Fruit fly (Drosophila melanogaster) whole organism, prepupa: ENCODE results near the gene CG16824.

Experiments
- Blimp-1 ChIP-seq: fragments of 200-800 bp; sonication (Bioruptor generic); optimal IDR thresholded peaks from 3 replicates; lab custom pipeline; 2017; ENCODE audit warnings: missing biosample characterization, missing genetic modification characterization, mild to moderate bottlenecking, moderate library complexity, missing genetic modification reagents
- CG11294 ChIP-seq: fragments of 200-800 bp; sonication (Bioruptor generic); IDR thresholded peaks from 2 replicates; pipeline ENCODE4 v1.3.6; 2022; ENCODE audit warnings: missing biosample characterization, missing genetic modification characterization
- CG11902 ChIP-seq: fragments of 200-800 bp; sonication (Bioruptor generic); optimal IDR thresholded peaks from 3 replicates; lab custom pipeline; 2016; ENCODE audit warnings: missing biosample characterization, missing genetic modification characterization
- CG1621 ChIP-seq: fragments of 200-800 bp; sonication (Bioruptor generic); optimal IDR thresholded peaks from 3 replicates; lab custom pipeline; 2018; ENCODE audit warnings: missing biosample characterization, mild to moderate bottlenecking, missing genetic modification characterization
- CG32006 ChIP-seq: fragments of 200-800 bp; sonication (Bioruptor generic); optimal IDR thresholded peaks from 3 replicates; lab custom pipeline; 2017; ENCODE audit warnings: missing biosample characterization, mild to moderate bottlenecking, missing genetic modification characterization
- CG4318 ChIP-seq: fragments of 200-800 bp; sonication (Bioruptor generic); optimal IDR thresholded peaks from 3 replicates; lab custom pipeline; 2017; ENCODE audit warnings: missing biosample characterization, mild to moderate bottlenecking, missing genetic modification characterization
- CG6163 ChIP-seq: fragments of 200-800 bp; sonication (Bioruptor generic); IDR thresholded peaks from 3 replicates; pipeline ENCODE4 v1.3.6; 2022; ENCODE audit warnings: missing biosample characterization, missing genetic modification characterization
- CG6276 ChIP-seq: fragments of 200-800 bp; sonication (Bioruptor generic); optimal IDR thresholded peaks from 2 replicates; lab custom pipeline; 2017; ENCODE audit warnings: missing biosample characterization, mild to moderate bottlenecking, missing genetic modification characterization
- CG6808 ChIP-seq: fragments of 200-800 bp; sonication (Bioruptor generic); optimal IDR thresholded peaks from 3 replicates; lab custom pipeline; 2017; ENCODE audit warnings: missing biosample characterization, missing genetic modification characterization, mild to moderate bottlenecking, moderate library complexity, missing genetic modification reagents
- CG6854 ChIP-seq: fragments of 200-800 bp; sonication (Bioruptor generic); optimal IDR thresholded peaks from 2 replicates; lab custom pipeline; 2017; ENCODE audit warnings: missing biosample characterization, mild to moderate bottlenecking, missing genetic modification characterization
- CG8119 ChIP-seq: fragments of 200-800 bp; sonication (Bioruptor generic); IDR thresholded peaks from 3 replicates; pipeline ENCODE4 v1.3.6; 2022; ENCODE audit warnings: missing biosample characterization, missing genetic modification characterization
- CG8319 ChIP-seq: fragments of 200-800 bp; sonication (Bioruptor generic); optimal IDR thresholded peaks from 3 replicates; lab custom pipeline; 2016; ENCODE audit warnings: missing biosample characterization, missing genetic modification characterization
- CG9139 ChIP-seq: fragments of 200-800 bp; sonication (Bioruptor generic); optimal IDR thresholded peaks from 3 replicates; lab custom pipeline; 2017; ENCODE audit warnings: missing biosample characterization, mild to moderate bottlenecking, missing genetic modification characterization
- Eip75B ChIP-seq: fragments of 200-800 bp; sonication (Bioruptor generic); optimal IDR thresholded peaks from 3 replicates; lab custom pipeline; 2016; ENCODE audit warnings: missing biosample characterization, missing genetic modification characterization
- Eip78C ChIP-seq: fragments of 200-800 bp; sonication (Bioruptor generic); peaks from one replicate; lab custom pipeline; 2016; ENCODE audit warnings: missing biosample characterization, missing genetic modification characterization
- Gug ChIP-seq: fragments of 200-800 bp; sonication (Bioruptor generic); IDR thresholded peaks from 2 replicates; pipeline ENCODE4 v1.3.6; 2022; ENCODE audit warnings: missing biosample characterization, missing genetic modification characterization
- Hr4 ChIP-seq: fragments of 200-800 bp; sonication (Bioruptor generic); optimal IDR thresholded peaks from 3 replicates; lab custom pipeline; 2016; ENCODE audit warnings: missing biosample characterization, missing genetic modification characterization
- Met ChIP-seq: fragments of 200-800 bp; sonication (Bioruptor generic); optimal IDR thresholded peaks from 3 replicates; lab custom pipeline; 2016; ENCODE audit warnings: missing biosample characterization, missing genetic modification characterization
- Smox ChIP-seq: fragments of 200-800 bp; sonication (Bioruptor generic); optimal IDR thresholded peaks from 3 replicates; lab custom pipeline; 2016; ENCODE audit warnings: missing biosample characterization, missing genetic modification characterization
- Sox102F ChIP-seq: fragments of 200-800 bp; sonication (Bioruptor generic); optimal IDR thresholded peaks from 2 replicates; lab custom pipeline; 2016; ENCODE audit warnings: missing biosample characterization, mild to moderate bottlenecking, missing genetic modification characterization
- Sox14 ChIP-seq: fragments of 200-800 bp; sonication (Bioruptor generic); optimal IDR thresholded peaks from 3 replicates; lab custom pipeline; 2016; ENCODE audit warnings: missing biosample characterization, missing genetic modification characterization
- Sox15 ChIP-seq: fragments of 200-800 bp; sonication (Bioruptor generic); optimal IDR thresholded peaks from 3 replicates; lab custom pipeline; 2016; ENCODE audit warnings: missing biosample characterization, missing genetic modification characterization
- cyc ChIP-seq: fragments of 200-800 bp; sonication (Bioruptor generic); optimal IDR thresholded peaks from 3 replicates; lab custom pipeline; 2016; ENCODE audit warnings: missing biosample characterization, missing genetic modification characterization
- dac ChIP-seq: fragments of 200-800 bp; sonication (Bioruptor generic); optimal IDR thresholded peaks from 2 replicates; lab custom pipeline; 2017; ENCODE audit warnings: missing biosample characterization, mild to moderate bottlenecking, missing genetic modification characterization
- eg ChIP-seq: fragments of 200-800 bp; sonication (Bioruptor generic); IDR thresholded peaks from 3 replicates; pipeline ENCODE4 v1.3.6; 2022; ENCODE audit warnings: missing biosample characterization, missing genetic modification characterization
- fd85E ChIP-seq: fragments of 200-800 bp; sonication (Bioruptor generic); optimal IDR thresholded peaks from 3 replicates; lab custom pipeline; 2016; ENCODE audit warnings: missing biosample characterization, missing genetic modification characterization
- fkh ChIP-seq: fragments of 200-800 bp; sonication (Bioruptor generic); optimal IDR thresholded peaks from 3 replicates; lab custom pipeline; 2017; ENCODE audit warnings: missing biosample characterization, mild to moderate bottlenecking, missing genetic modification characterization, moderate library complexity
- net ChIP-seq: fragments of 200-800 bp; sonication (Bioruptor generic); optimal IDR thresholded peaks from 3 replicates; lab custom pipeline; 2016; ENCODE audit warnings: missing biosample characterization, missing genetic modification characterization
- pdm3 ChIP-seq: fragments of 200-800 bp; sonication (Bioruptor generic); optimal IDR thresholded peaks from 3 replicates; lab custom pipeline; 2016; ENCODE audit warnings: missing biosample characterization, missing genetic modification characterization
- salr ChIP-seq, 2 experiments: fragments of 200-800 bp; sonication (Bioruptor generic); optimal IDR thresholded peaks; 3 replicates each; lab custom pipeline; 2016 to 2018; ENCODE audit warnings: missing biosample characterization in 2 of 2, missing genetic modification characterization in 2 of 2, mild to moderate bottlenecking in 1 of 2
- spab ChIP-seq: fragments of 200-800 bp; sonication (Bioruptor generic); optimal IDR thresholded peaks from 2 replicates; lab custom pipeline; 2017; ENCODE audit warnings: missing biosample characterization, mild to moderate bottlenecking, missing genetic modification characterization, missing genetic modification reagents
- ss ChIP-seq, 2 experiments: fragments of 200-800 bp; sonication (Bioruptor generic); optimal IDR thresholded peaks; 2 replicates in 1 of 2; 3 replicates in 1 of 2; lab custom pipeline; 2017 to 2018; ENCODE audit warnings: mild to moderate bottlenecking in 2 of 2, missing biosample characterization in 2 of 2, missing genetic modification characterization in 2 of 2, moderate library complexity in 1 of 2
- svp ChIP-seq: fragments of 200-800 bp; sonication (Bioruptor generic); peaks from one replicate; lab custom pipeline; 2016; ENCODE audit warnings: missing biosample characterization, missing genetic modification characterization

CG16824 gene

DNA sequence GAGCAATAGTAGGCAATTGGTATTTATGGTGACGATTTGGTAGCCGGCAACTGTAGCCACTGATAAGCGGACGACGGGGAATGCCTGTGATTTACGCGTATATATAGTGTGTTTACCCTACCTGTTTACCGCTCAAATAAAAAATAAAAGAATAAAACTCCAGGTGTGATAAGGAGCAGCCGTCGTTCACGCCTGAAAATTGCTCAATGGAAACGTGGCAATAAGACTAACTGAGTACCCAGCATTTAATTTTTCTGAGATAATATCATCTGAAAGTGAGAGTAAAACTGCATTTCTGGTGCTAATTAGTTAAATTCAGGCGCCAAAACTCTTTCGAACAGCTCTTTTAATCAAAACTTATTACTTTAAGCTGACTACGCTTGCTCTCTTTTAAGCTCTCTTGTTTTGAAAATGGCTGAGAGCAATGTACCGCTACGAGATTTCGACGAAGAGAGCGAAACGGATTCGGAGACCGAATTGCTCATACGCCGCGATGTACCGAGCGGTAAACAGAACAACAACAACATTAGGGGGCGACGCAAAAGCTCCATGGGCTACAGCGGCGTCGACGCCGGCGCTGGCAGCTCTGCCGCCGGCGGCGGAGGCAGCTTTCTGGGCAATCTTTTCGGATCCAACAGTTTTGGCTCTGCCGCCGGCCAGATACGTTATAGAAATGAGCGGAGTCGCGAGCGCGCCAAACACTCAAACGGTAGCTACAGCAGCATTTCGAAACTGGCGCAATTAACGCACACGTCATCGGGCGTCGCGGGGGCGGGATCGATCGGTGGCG, 2.3 kb upstream of the CG16824 start (continued):
- TF ChIP-seq Sox102F (GFP tag; lab: Kevin White, UChicago) (peak; percentile 38), Met (GFP tag; lab: Kevin White, UChicago) (peak; percentile 38)
- TF ChIP-seq, all 60 proteins: peak for 25

DNA sequence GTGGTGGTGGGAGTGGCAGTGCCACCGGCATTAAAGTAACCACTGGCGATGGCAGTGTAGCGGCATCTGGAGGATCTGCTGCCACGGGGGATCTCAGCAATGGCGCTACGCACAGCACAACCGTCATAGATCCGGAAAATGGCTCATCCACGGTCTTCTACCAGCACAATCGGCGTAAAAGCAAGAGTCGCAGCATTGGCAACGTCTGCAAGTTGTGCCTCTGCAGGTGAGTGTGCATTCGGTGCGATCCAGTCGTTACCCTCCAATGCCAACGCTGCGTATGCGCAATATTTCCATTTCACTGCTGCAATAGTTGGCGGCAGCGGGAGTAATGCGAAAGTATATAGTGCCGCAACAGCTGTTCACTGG, 1.8 kb upstream of the CG16824 start:
- TF ChIP-seq CG11294 (GFP tag; lab: Robert Waterston, UW) (no peak), fkh (GFP tag; lab: Kevin White, UChicago) (no peak), Blimp-1 (GFP tag; lab: Kevin White, UChicago) (no peak), CG6276 (GFP tag; lab: Kevin White, UChicago) (no peak), Met (GFP tag; lab: Kevin White, UChicago) (no peak), CG6854 (no peak), svp (GFP tag; lab: Kevin White, UChicago) (no peak), Eip75B (GFP tag; lab: Kevin White, UChicago) (no peak), cyc (GFP tag; lab: Kevin White, UChicago) (no peak), CG6808 (GFP tag; lab: Kevin White, UChicago) (no peak), CG1621 (tag; lab: Kevin White, UChicago) (no peak), eg (GFP tag; lab: Robert Waterston, UW) (peak; percentile 73; the same call in 1 of the 3 replicates), Smox (GFP tag; lab: Kevin White, UChicago) (no peak), Hr4 (GFP tag; lab: Kevin White, UChicago) (peak; percentile 12), CG11902 (GFP tag; lab: Kevin White, UChicago) (no peak), net (GFP tag; lab: Kevin White, UChicago) (no peak), dac (no peak), spab (GFP tag; lab: Kevin White, UChicago) (no peak), Sox15 (GFP tag; lab: Kevin White, UChicago) (no peak), Sox102F (GFP tag; lab: Kevin White, UChicago) (no peak), pdm3 (GFP tag; lab: Kevin White, UChicago) (peak; percentile 5), CG4318 (GFP tag; lab: Kevin White, UChicago) (no peak), CG32006 (GFP tag; lab: Kevin White, UChicago) (peak; percentile 65), CG6163 (0 out of 3 replicates have a peak, but pooled peaks have one; percentile 49), CG8119 (GFP tag; lab: Robert Waterston, UW) (0 out of 3 replicates have a peak, but pooled peaks have one; percentile 52), fd85E (GFP tag; lab: Kevin White, UChicago) (no peak), CG9139 (GFP tag; lab: Kevin White, UChicago) (no peak), ss (GFP tag; optimal IDR thresholded peaks at IDR 0.05; lab: Kevin White, UChicago) (no peak), Gug (peak; percentile 39; the same call in 1 of the 2 replicates), salr (GFP tag; optimal IDR thresholded peaks at IDR 0.05; lab: Kevin White, UChicago) (no peak)

DNA sequence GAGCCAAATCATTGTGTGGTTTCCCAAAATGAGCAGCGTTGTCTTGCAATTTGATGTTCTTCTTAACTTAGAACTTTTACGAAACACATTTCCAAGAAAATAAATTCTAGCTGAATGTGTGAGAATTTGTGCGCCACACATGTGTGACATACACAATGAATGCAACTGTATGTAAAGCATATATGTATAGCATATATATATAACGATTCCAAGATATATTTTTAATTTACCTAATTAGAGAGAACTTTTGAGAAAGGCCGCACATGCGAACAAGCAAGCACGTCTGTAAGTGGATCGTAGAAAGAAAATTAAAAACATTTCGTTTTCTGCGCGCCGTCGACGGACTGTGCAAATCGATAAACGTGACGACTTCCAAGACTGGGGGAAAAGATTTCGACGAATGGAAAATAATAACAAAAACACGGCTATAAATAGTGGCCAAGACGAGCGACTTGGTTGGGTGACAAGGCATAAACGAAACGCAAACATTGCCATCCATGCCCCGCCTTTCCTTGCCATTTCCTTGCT, 785 bp upstream of the CG16824 start:
- no peak for TF ChIP-seq CG8319 (GFP tag; lab: Kevin White, UChicago)
- peak; percentile 51 for TF ChIP-seq Eip78C (GFP tag; lab: Kevin White, UChicago)

DNA sequence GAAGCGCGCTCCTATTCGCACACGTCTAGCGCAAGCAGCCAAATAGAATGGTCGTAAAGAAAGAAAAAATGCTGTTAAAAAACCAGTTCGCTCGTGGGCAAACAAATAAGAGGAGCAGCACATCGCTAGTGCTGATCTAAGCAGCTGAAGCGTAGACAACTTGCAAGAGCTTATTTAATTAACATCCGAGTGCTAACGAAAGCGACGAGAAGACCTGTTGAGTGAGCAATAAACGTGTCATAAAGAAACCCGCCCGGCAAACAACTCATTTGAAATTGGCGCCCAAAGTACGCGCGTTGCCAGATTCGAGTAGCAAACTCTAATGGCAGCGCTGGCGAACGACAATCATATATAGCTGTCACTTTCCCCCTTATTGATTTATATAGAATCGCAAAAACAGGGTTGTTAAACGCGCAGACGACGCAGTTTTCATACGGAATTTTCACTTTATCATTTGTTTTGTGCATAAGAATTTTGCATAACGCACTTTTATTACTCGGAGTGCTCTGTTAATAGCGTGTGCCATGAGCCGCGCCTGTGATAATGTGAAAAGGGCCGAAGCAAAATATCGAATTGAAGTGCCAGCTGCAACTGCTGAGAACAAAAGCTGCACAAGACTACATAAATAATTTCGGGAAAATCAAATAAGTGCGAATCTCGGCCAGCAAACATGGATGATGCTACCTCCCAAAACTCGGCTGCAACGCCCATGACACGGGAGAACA, 3.3 kb downstream of the CG16824 start:
- TF ChIP-seq fkh (GFP tag; lab: Kevin White, UChicago) (peak; percentile 80), Blimp-1 (GFP tag; lab: Kevin White, UChicago) (peak; percentile 6), Sox14 (GFP tag; lab: Kevin White, UChicago) (peak; percentile 45), CG6276 (GFP tag; lab: Kevin White, UChicago) (no peak)
